Worm (Caenorhabditis elegans) whole organism, L2 larva: Measurements from ENCODE around the gene srlf-32.
A peak's percentile ranks its signal among the peaks of the same experiment; 100 is the strongest.

ENCODE experiments used
- R02D3.7 ChIP-seq: fragments of 150-350 bp; optimal IDR thresholded peaks from 2 replicates; lab custom pipeline; 2014; ENCODE audit warnings: missing biosample characterization, missing genetic modification characterization
- ama-1 ChIP-seq: fragments of 150-350 bp; optimal IDR thresholded peaks from 2 replicates; lab custom pipeline; 2018; ENCODE audit warnings: inconsistent platforms
- ceh-82 ChIP-seq: fragments of 150-350 bp; optimal IDR thresholded peaks from 2 replicates; lab custom pipeline; 2014; ENCODE audit warnings: missing biosample characterization, missing genetic modification characterization
- egl-27 ChIP-seq: sonication (generic microtip); optimal IDR thresholded peaks from 3 replicates; lab custom pipeline; 2017; ENCODE audit warnings: missing biosample characterization, missing genetic modification reagents, missing genetic modification characterization
- lin-13 ChIP-seq: fragments of 150-350 bp; optimal IDR thresholded peaks from 2 replicates; lab custom pipeline; 2014; ENCODE audit warnings: missing biosample characterization, missing genetic modification reagents, missing genetic modification characterization
- lsy-2 ChIP-seq, 2 experiments: fragments of 150-350 bp in 1 of 2; sonication (generic microtip) in 1 of 2; optimal IDR thresholded peaks; 2 replicates each; lab custom pipeline; 2014 to 2017; ENCODE audit warnings: missing biosample characterization in 2 of 2, missing genetic modification characterization in 2 of 2
- mdl-1 ChIP-seq, 2 experiments: fragments of 150-350 bp in 1 of 2; sonication (generic microtip) in 1 of 2; optimal IDR thresholded peaks; 2 replicates each; lab custom pipeline; 2017; ENCODE audit warnings: missing biosample characterization in 2 of 2, missing genetic modification characterization in 2 of 2
- nhr-11 ChIP-seq: fragments of 150-350 bp; optimal IDR thresholded peaks from 2 replicates; lab custom pipeline; 2014; ENCODE audit warnings: missing biosample characterization, missing genetic modification characterization
- nhr-237 ChIP-seq: fragments of 150-350 bp; optimal IDR thresholded peaks from 2 replicates; lab custom pipeline; 2014; ENCODE audit warnings: missing biosample characterization, missing genetic modification characterization

DNA sequence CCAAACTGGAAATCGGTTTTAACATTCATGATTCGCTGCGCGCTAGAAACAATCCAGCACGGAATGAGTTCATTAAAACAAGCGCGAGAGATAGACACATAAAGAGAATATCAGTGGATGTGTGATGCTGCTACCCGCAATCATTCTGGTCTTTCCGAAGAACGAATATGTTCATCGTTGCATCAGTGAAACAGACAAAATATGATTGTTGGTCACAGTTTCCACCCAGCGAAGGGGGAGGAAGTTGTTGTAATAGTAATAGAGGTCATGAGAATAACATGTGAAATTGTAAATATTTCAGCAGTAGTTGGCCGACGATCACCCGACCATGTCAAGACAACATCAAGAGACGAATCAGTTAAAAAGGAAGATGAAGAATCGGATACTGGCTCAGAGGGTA is 24.6 kb upstream of the srlf-32 start:
- TF ChIP-seq ama-1 (no peak), nhr-11 (tag; lab: Kevin White, UChicago) (no peak), ceh-82 (tag; lab: Kevin White, UChicago) (no peak), egl-27 (peak; percentile 10), nhr-237 (tag; lab: Kevin White, UChicago) (no peak), lsy-2 (tag; optimal IDR thresholded peaks at IDR 0.05; lab: Kevin White, UChicago) (no peak), lin-13 (GFP tag; lab: Kevin White, UChicago) (no peak), R02D3.7 (tag; lab: Kevin White, UChicago) (no peak), mdl-1 (tag; optimal IDR thresholded peaks at IDR 0.05; lab: Kevin White, UChicago) (no peak)
